Worm (Caenorhabditis elegans): ENCODE measurements around the gene Y14H12B.2.

DNA sequence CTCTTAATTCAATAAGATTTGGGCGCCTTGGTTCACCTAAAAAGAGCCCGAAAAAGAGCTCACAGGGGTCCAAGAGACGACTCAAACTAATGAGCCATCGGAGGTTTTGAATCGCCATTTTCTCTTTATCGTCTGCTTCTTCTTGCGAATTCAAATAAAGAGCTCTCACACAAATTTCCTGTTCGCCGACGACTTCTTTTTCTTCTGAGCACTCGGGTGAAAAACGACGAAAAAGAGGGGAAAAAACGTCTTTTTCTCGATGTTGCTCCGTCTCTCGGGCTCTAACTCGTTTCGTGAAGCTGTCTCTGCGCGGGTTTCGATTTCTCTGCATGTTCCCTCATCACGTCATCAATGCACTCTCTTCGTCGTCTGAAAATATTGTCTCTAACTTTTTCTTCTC is 15.0 kb upstream of the Y14H12B.2 start:
- TF ChIP-seq nhr-237 (tag; optimal IDR thresholded peaks at IDR 0.05) (no peak), elt-1 (tag; optimal IDR thresholded peaks at IDR 0.05; ENCODE audit: borderline replicate concordance, insufficient read depth) (no peak)

Measured in whole organism, mixed stage, embryonic.